Fruit fly (Drosophila melanogaster): Measurements from ENCODE around the gene dsh.

The dsh gene

DNA sequence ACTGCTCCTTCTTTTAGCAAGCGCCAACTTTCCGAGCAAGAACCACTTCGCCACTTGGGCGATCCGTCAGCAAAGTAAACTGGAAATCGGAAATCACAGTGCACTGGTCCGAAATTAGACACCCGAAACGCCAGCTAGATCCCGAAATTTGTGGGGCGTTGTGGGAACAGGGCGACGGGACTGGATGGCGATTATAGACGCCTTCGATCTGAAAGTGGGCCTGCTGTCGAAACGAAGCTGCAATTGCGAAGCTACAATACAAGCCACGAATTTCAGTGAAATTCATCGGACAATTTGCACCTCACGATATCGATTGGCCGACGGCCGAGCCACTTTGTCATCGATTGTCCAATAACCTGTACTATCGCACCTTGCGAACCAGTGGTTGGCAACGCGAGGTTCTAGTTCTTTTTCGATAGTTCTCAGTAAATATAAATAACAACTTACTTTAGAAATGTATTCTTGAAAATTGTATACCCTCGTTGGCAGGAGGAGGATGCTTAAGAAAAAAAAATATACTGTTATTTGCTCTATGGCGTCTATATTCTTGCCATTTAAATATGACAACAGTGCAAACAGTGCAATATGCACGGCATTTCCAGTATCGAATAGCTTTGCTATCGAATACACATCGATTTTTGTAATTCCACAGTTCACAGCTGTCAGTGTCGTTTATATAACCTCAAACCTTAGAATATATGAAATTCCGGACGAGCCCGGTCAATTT, 12.3 kb downstream of the dsh start, which contains the start of the genes hop and Tim8 (continued):
- no peak for TF ChIP-seq Ssrp (tag; optimal IDR thresholded peaks at IDR 0.05)
- TF ChIP-seq CG14667 (GFP tag; IDR thresholded peaks at IDR 0.05): no peak
- TF ChIP-seq CG10565 (GFP tag; optimal IDR thresholded peaks at IDR 0.05): no peak
- no peak for TF ChIP-seq ase (GFP tag; IDR thresholded peaks at IDR 0.05)
- no peak for TF ChIP-seq abd-A (tag; optimal IDR thresholded peaks at IDR 0.05)
- no peak for TF ChIP-seq CG7357 (GFP tag; IDR thresholded peaks at IDR 0.05)
- no peak for TF ChIP-seq CG18476 (GFP tag; optimal IDR thresholded peaks at IDR 0.05)
- TF ChIP-seq Dip3 (GFP tag; optimal IDR thresholded peaks at IDR 0.05): no peak
- TF ChIP-seq BtbVII (GFP tag; optimal IDR thresholded peaks at IDR 0.05): no peak
- no peak for TF ChIP-seq Hr39 (optimal IDR thresholded peaks at IDR 0.05)
- TF ChIP-seq CG13424 (tag; optimal IDR thresholded peaks at IDR 0.05): no peak
- no peak for TF ChIP-seq CG8290 (GFP tag; optimal IDR thresholded peaks at IDR 0.05)
- no peak for TF ChIP-seq CG8290 (tag; optimal IDR thresholded peaks at IDR 0.05)
- TF ChIP-seq CG4360 (GFP tag; IDR thresholded peaks at IDR 0.05): no peak
- TF ChIP-seq vnd (GFP tag; IDR thresholded peaks at IDR 0.05; ENCODE audit: partially characterized antibody): peak; percentile 92
- TF ChIP-seq Asciz (GFP tag; optimal IDR thresholded peaks at IDR 0.05): no peak
- no peak for TF ChIP-seq CG18011 (GFP tag; optimal IDR thresholded peaks at IDR 0.05)
- no peak for TF ChIP-seq fu2 (GFP tag; optimal IDR thresholded peaks at IDR 0.05)
- no peak for TF ChIP-seq CG8765 (GFP tag; IDR thresholded peaks at IDR 0.05)
- no peak for TF ChIP-seq repo (GFP tag; optimal IDR thresholded peaks at IDR 0.05)
- no peak for TF ChIP-seq Hmr (GFP tag; optimal IDR thresholded peaks at IDR 0.05)
- no peak for TF ChIP-seq disco-r (GFP tag; optimal IDR thresholded peaks at IDR 0.05)
- no peak for TF ChIP-seq nerfin-1 (tag; optimal IDR thresholded peaks at IDR 0.05)
- no peak for TF ChIP-seq nom (GFP tag; optimal IDR thresholded peaks at IDR 0.05)
- TF ChIP-seq Opbp (GFP tag; IDR thresholded peaks at IDR 0.05; ENCODE audit: partially characterized antibody): peak; percentile 88
- no peak for TF ChIP-seq CG14050 (GFP tag; IDR thresholded peaks at IDR 0.05)
- TF ChIP-seq schlank (tag; optimal IDR thresholded peaks at IDR 0.05): no peak
- TF ChIP-seq CG1233 (GFP tag; optimal IDR thresholded peaks at IDR 0.05): no peak
- no peak for TF ChIP-seq GATAe (GFP tag; conservative IDR thresholded peaks at IDR 0.05)
- TF ChIP-seq CG2889 (GFP tag; IDR thresholded peaks at IDR 0.05): no peak
- TF ChIP-seq pfk (GFP tag; optimal IDR thresholded peaks at IDR 0.05): no peak
- TF ChIP-seq jumu (GFP tag; optimal IDR thresholded peaks at IDR 0.05): no peak
- no peak for TF ChIP-seq shn (GFP tag; optimal IDR thresholded peaks at IDR 0.05)
- TF ChIP-seq CG8281 (tag; optimal IDR thresholded peaks at IDR 0.05): no peak
- no peak for TF ChIP-seq Lpt (GFP tag; optimal IDR thresholded peaks at IDR 0.05)
- TF ChIP-seq Dip2 (GFP tag; IDR thresholded peaks at IDR 0.05): no peak
- no peak for TF ChIP-seq CG17359 (tag; optimal IDR thresholded peaks at IDR 0.05)
- no peak for TF ChIP-seq bcd (GFP tag; optimal IDR thresholded peaks at IDR 0.05)
- TF ChIP-seq Poxn (GFP tag; IDR thresholded peaks at IDR 0.05): no peak
- no peak for TF ChIP-seq fru (optimal IDR thresholded peaks at IDR 0.05)
- TF ChIP-seq CG11093 (GFP tag; IDR thresholded peaks at IDR 0.05): no peak
- TF ChIP-seq CG16813 (GFP tag; IDR thresholded peaks at IDR 0.05; ENCODE audit: partially characterized antibody): peak; percentile 95
- peak; percentile 69 for TF ChIP-seq Tbp (GFP tag; optimal IDR thresholded peaks at IDR 0.05)
- no peak for TF ChIP-seq Ptx1 (GFP tag; IDR thresholded peaks at IDR 0.05)
- no peak for TF ChIP-seq Max (GFP tag; optimal IDR thresholded peaks at IDR 0.05)
- TF ChIP-seq Chrac-16 (GFP tag; optimal IDR thresholded peaks at IDR 0.05): no peak
- TF ChIP-seq CG12391 (tag; optimal IDR thresholded peaks at IDR 0.05): peak; percentile 10
- no peak for TF ChIP-seq Hmx (GFP tag; optimal IDR thresholded peaks at IDR 0.05)
- TF ChIP-seq cg (GFP tag; optimal IDR thresholded peaks at IDR 0.05): no peak
- TF ChIP-seq Camta (GFP tag; optimal IDR thresholded peaks at IDR 0.05): no peak
- TF ChIP-seq maf-S (GFP tag; optimal IDR thresholded peaks at IDR 0.05): no peak
- TF ChIP-seq Dfd (GFP tag; optimal IDR thresholded peaks at IDR 0.05): no peak

All from whole organism, embryonic.